Worm (Caenorhabditis elegans): ENCODE measurements around the gene str-94.

DNA sequence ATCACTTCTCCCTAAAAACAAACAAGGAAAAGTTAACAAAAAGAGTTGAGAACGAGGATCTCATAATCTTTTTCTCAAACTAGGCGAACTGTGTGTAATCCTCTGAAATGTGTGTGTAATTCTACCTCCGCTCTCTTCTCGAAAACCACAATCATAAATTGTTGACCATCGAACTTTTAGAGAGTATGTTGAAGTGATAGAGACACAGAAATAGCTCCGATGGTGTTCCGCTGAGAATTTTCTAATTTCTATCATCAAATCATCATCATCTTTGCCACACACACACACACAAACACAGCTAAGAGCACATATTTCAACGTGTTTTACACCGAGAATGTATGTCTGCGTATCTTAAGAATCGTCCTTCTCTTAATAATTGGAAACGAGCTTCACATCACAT is 46.5 kb upstream of the str-94 start:
- TF ChIP-seq dao-5 (tag; optimal IDR thresholded peaks at IDR 0.05) = no peak
- TF ChIP-seq him-1 (tag; optimal IDR thresholded peaks at IDR 0.05) = no peak
- no peak for TF ChIP-seq W03F9.2 (tag; optimal IDR thresholded peaks at IDR 0.05)
